Worm (Caenorhabditis elegans): ENCODE data around the gene nst-1.

ce11 chrII:8311484-8311883 is 28.5 kb upstream of the nst-1 start:
- TF ChIP-seq ama-1 (optimal IDR thresholded peaks at IDR 0.05) (no peak), pha-2 (tag; optimal IDR thresholded peaks at IDR 0.05) (no peak), F13H6.1 (tag; optimal IDR thresholded peaks at IDR 0.05) (no peak)

All from whole organism, late embryonic.